2 worm cellular contexts compared by ENCODE assay signal in genomic region chrX:7575939-7576338, ce11.
A peak's percentile ranks its signal among the peaks of the same experiment; 100 is the strongest.
TF ChIP-seq lines count a peak whose summit lies in the region.

No protein-coding gene starts in this region.

TF ChIP-seq in whole organism, L3 larva, 47 proteins besides CTCF, POLR2A, EP300 and RAD21 (continued from another document):
- no peak for TF ChIP-seq ama-1 (optimal IDR thresholded peaks at IDR 0.05; lab: Kevin White, UChicago)
- TF ChIP-seq lsy-12 (tag; optimal IDR thresholded peaks at IDR 0.05; lab: Kevin White, UChicago), result no peak
- TF ChIP-seq unc-62 (GFP tag; optimal IDR thresholded peaks at IDR 0.05; lab: Kevin White, UChicago), result no peak
- no peak for TF ChIP-seq ztf-4 (tag; optimal IDR thresholded peaks at IDR 0.05; lab: Kevin White, UChicago)
- TF ChIP-seq nhr-67 (tag; optimal IDR thresholded peaks at IDR 0.05; lab: Kevin White, UChicago), result no peak
- no peak for TF ChIP-seq lin-39 (tag; optimal IDR thresholded peaks at IDR 0.05; lab: Kevin White, UChicago)
- peak; percentile 26 for TF ChIP-seq ceh-28 (tag; optimal IDR thresholded peaks at IDR 0.05; lab: Kevin White, UChicago)
- no peak for TF ChIP-seq zag-1 (tag; optimal IDR thresholded peaks at IDR 0.05; lab: Kevin White, UChicago)
- TF ChIP-seq nhr-25 (tag; optimal IDR thresholded peaks at IDR 0.05; lab: Kevin White, UChicago), result peak; percentile 39
- no peak for TF ChIP-seq ceh-16 (tag; optimal IDR thresholded peaks at IDR 0.05; lab: Kevin White, UChicago)
- no peak for TF ChIP-seq nhr-237 (tag; optimal IDR thresholded peaks at IDR 0.05; lab: Kevin White, UChicago)
- no peak for TF ChIP-seq nhr-23 (tag; optimal IDR thresholded peaks at IDR 0.05; lab: Kevin White, UChicago)
- no peak for TF ChIP-seq ztf-11 (tag; optimal IDR thresholded peaks at IDR 0.05; lab: Kevin White, UChicago)
- TF ChIP-seq snpc-4 (tag; optimal IDR thresholded peaks at IDR 0.05; lab: Kevin White, UChicago), result no peak
- TF ChIP-seq elt-3 (tag; optimal IDR thresholded peaks at IDR 0.05; lab: Kevin White, UChicago), result peak in 1 of 3 experiments; percentile 59
- TF ChIP-seq elt-2 (tag; optimal IDR thresholded peaks at IDR 0.05; lab: Kevin White, UChicago), result peak; percentile 91
- TF ChIP-seq nhr-12 (tag; optimal IDR thresholded peaks at IDR 0.05; lab: Kevin White, UChicago), result no peak
- TF ChIP-seq nhr-11 (tag; optimal IDR thresholded peaks at IDR 0.05; lab: Kevin White, UChicago), result no peak
- TF ChIP-seq nhr-28 (tag; optimal IDR thresholded peaks at IDR 0.05; lab: Kevin White, UChicago), result no peak
TF ChIP-seq in whole organism, L3 larva: peak in this region for 6.

TF ChIP-seq in whole organism, L4 larva, 104 proteins besides CTCF, POLR2A, EP300 and RAD21 (continued from another document):
- TF ChIP-seq Y75B8A.6 (GFP tag; IDR thresholded peaks at IDR 0.05; lab: Robert Waterston, UW) (no peak), Y105C5A.15 (GFP tag; IDR thresholded peaks at IDR 0.05; lab: Robert Waterston, UW) (no peak), lin-1 (GFP tag; IDR thresholded peaks at IDR 0.05; lab: Robert Waterston, UW) (peak; percentile 38; the same call in 1 of the 2 replicates), nhr-6 (tag; optimal IDR thresholded peaks at IDR 0.05; lab: Kevin White, UChicago) (no peak), pqm-1 (tag; optimal IDR thresholded peaks at IDR 0.05; lab: Kevin White, UChicago) (peak; percentile 97), mdl-1 (tag; optimal IDR thresholded peaks at IDR 0.05; lab: Kevin White, UChicago) (peak in 1 of 2 experiments; percentile 41), dve-1 (tag; optimal IDR thresholded peaks at IDR 0.05; lab: Kevin White, UChicago; ENCODE audit: insufficient read depth) (peak; percentile 76), tag-97 (GFP tag; IDR thresholded peaks at IDR 0.05; lab: Robert Waterston, UW) (no peak), nhr-41 (GFP tag; IDR thresholded peaks at IDR 0.05; lab: Robert Waterston, UW) (0 out of 2 replicates have a peak, but pooled peaks have one; percentile 56), mep-1 (tag; optimal IDR thresholded peaks at IDR 0.05; lab: Kevin White, UChicago) (peak; percentile 16)
